Worm (Caenorhabditis elegans) whole organism, L1 larva: ENCODE data around the gene thn-1.

ENCODE experiments used
- C34B4.2 ChIP-seq: sonication (generic microtip); optimal IDR thresholded peaks from 2 replicates; lab custom pipeline; 2017; ENCODE audit warnings: mild to moderate bottlenecking, missing genetic modification characterization, missing compliant biosample characterization
- ceh-82 ChIP-seq, 3 experiments: fragments of 150-350 bp in 1 of 3; sonication (generic microtip) in 2 of 3; optimal IDR thresholded peaks; 2 replicates each; lab custom pipeline; 2014 to 2017; ENCODE audit warnings: missing biosample characterization in 3 of 3, missing genetic modification characterization in 3 of 3

DNA sequence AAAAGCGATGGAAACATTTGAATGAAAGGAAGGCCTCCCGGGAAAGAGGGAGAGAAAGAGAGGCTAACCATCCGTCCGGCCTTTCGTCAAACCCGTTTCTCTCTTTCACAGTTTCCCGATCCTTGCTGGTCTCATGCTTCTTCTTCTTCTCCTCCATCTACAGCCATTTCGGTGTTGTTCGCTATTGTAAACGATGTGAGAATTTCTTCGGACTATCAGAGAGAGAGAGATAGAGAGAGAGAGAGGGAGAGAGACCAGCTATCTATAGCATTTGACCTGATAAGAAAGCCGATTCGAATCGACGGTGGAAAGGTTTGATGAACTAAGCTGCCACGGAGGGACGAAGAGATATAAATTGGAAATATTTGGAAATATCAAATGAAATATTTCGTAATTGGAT lies 23.6 kb downstream of the thn-1 start:
- TF ChIP-seq C34B4.2 (tag; lab: Kevin White, UChicago) (no peak), ceh-82 (tag; optimal IDR thresholded peaks at IDR 0.05; lab: Kevin White, UChicago) (no peak)
